Fruit fly (Drosophila melanogaster) whole organism, embryonic: ENCODE results near the gene PGAP1.
A peak's percentile ranks its signal among the peaks of the same experiment; 100 is the strongest.

Experiments used
- BtbVII ChIP-seq: fragments of 200-800 bp; sonication (Bioruptor generic); optimal IDR thresholded peaks from 3 replicates; lab custom pipeline; 2017; ENCODE audit warnings: missing biosample characterization, mild to moderate bottlenecking, missing genetic modification characterization
- CG10147 ChIP-seq: fragments of 200-800 bp; sonication (Bioruptor generic); optimal IDR thresholded peaks from 2 replicates; lab custom pipeline; 2019; ENCODE audit warnings: missing biosample characterization, mild to moderate bottlenecking, missing genetic modification characterization, moderate library complexity
- CG10565 ChIP-seq: fragments of 200-800 bp; sonication (Bioruptor generic); optimal IDR thresholded peaks from 3 replicates; lab custom pipeline; 2016; ENCODE audit warnings: missing biosample characterization, mild to moderate bottlenecking, missing genetic modification characterization
- CG12104 ChIP-seq: fragments of 200-800 bp; sonication (Bioruptor generic); optimal IDR thresholded peaks from 3 replicates; lab custom pipeline; 2016; ENCODE audit warnings: missing biosample characterization, missing genetic modification characterization
- CG12391 ChIP-seq: fragments of 200-800 bp; sonication (Bioruptor generic); optimal IDR thresholded peaks from 3 replicates; lab custom pipeline; 2018; ENCODE audit warnings: missing biosample characterization, mild to moderate bottlenecking, missing genetic modification characterization, moderate library complexity
- CG12659 ChIP-seq: fragments of 200-800 bp; sonication (Bioruptor generic); optimal IDR thresholded peaks from 3 replicates; lab custom pipeline; 2017; ENCODE audit warnings: mild to moderate bottlenecking, missing biosample characterization, missing genetic modification reagents, missing genetic modification characterization
- CG15073 ChIP-seq: fragments of 200-800 bp; sonication (Bioruptor generic); optimal IDR thresholded peaks from 2 replicates; lab custom pipeline; 2016; ENCODE audit warnings: missing biosample characterization, missing genetic modification characterization
- CG15696 ChIP-seq: fragments of 200-800 bp; sonication (Bioruptor generic); optimal IDR thresholded peaks from 2 replicates; lab custom pipeline; 2019; ENCODE audit warnings: missing biosample characterization, mild to moderate bottlenecking, missing genetic modification characterization, moderate library complexity
- CG1832 ChIP-seq: fragments of 200-800 bp; sonication (Bioruptor generic); optimal IDR thresholded peaks from 2 replicates; lab custom pipeline; 2017; ENCODE audit warnings: missing biosample characterization, mild to moderate bottlenecking, missing genetic modification characterization, inconsistent platforms
- CG18599 ChIP-seq: fragments of 200-800 bp; sonication (Bioruptor generic); optimal IDR thresholded peaks from 3 replicates; lab custom pipeline; 2017; ENCODE audit warnings: missing biosample characterization, missing genetic modification characterization, mild to moderate bottlenecking, moderate library complexity, missing genetic modification reagents
- CG2120 ChIP-seq: fragments of 200-800 bp; sonication (Bioruptor generic); optimal IDR thresholded peaks from 3 replicates; lab custom pipeline; 2016; ENCODE audit warnings: missing biosample characterization, missing genetic modification characterization
- CG3065 ChIP-seq: fragments of 200-800 bp; sonication (Bioruptor generic); optimal IDR thresholded peaks from 2 replicates; lab custom pipeline; 2016; ENCODE audit warnings: missing biosample characterization, missing genetic modification characterization
- CG34376 ChIP-seq: fragments of 200-800 bp; sonication (Bioruptor generic); optimal IDR thresholded peaks from 2 replicates; lab custom pipeline; 2018; ENCODE audit warnings: missing biosample characterization, mild to moderate bottlenecking, missing genetic modification characterization
- CG3726 ChIP-seq: fragments of 200-800 bp; sonication (Bioruptor generic); IDR thresholded peaks from 3 replicates; pipeline ENCODE4, ENCODE4 v1.3.6; 2022; ENCODE audit warnings: missing biosample characterization, missing genetic modification characterization
- CG3838 ChIP-seq: fragments of 200-800 bp; sonication (Bioruptor generic); optimal IDR thresholded peaks from 3 replicates; lab custom pipeline; 2016; ENCODE audit warnings: missing biosample characterization, missing genetic modification characterization
- CG3995 ChIP-seq: fragments of 200-800 bp; sonication (Bioruptor generic); optimal IDR thresholded peaks from 3 replicates; lab custom pipeline; 2016; ENCODE audit warnings: missing biosample characterization, missing genetic modification characterization
- CG4820 ChIP-seq: fragments of 200-800 bp; sonication (Bioruptor generic); optimal IDR thresholded peaks from 3 replicates; lab custom pipeline; 2016; ENCODE audit warnings: missing biosample characterization, missing genetic modification characterization
- CG8924 ChIP-seq: fragments of 200-800 bp; optimal IDR thresholded peaks from 3 replicates; lab custom pipeline; 2019; ENCODE audit warnings: missing biosample characterization, mild to moderate bottlenecking, missing genetic modification characterization, moderate library complexity
- CHES-1-like ChIP-seq: fragments of 200-800 bp; sonication (Bioruptor generic); optimal IDR thresholded peaks from 2 replicates; lab custom pipeline; 2016; ENCODE audit warnings: missing biosample characterization, missing genetic modification characterization
- D19B ChIP-seq: fragments of 200-800 bp; sonication (Bioruptor generic); optimal IDR thresholded peaks from 2 replicates; lab custom pipeline; 2017; ENCODE audit warnings: missing biosample characterization, mild to moderate bottlenecking, missing genetic modification characterization
- Deaf1 ChIP-seq: fragments of 200-800 bp; optimal IDR thresholded peaks from 3 replicates; lab custom pipeline; 2019; ENCODE audit warnings: missing biosample characterization, mild to moderate bottlenecking, missing genetic modification characterization, moderate library complexity
- Doc3 ChIP-seq: fragments of 200-800 bp; sonication (Bioruptor generic); IDR thresholded peaks from 3 replicates; pipeline ENCODE4 v1.3.6; 2022; ENCODE audit warnings: missing biosample characterization, missing genetic modification characterization; ENCODE audit not compliant: partially characterized antibody
- Dp ChIP-seq: fragments of 200-800 bp; sonication (Bioruptor generic); optimal IDR thresholded peaks from 2 replicates; lab custom pipeline; 2018; ENCODE audit warnings: missing biosample characterization, mild to moderate bottlenecking, missing genetic modification characterization, moderate library complexity
- E2f2 ChIP-seq: fragments of 200-800 bp; sonication (Bioruptor generic); IDR thresholded peaks from 2 replicates; pipeline ENCODE4 v1.3.6; 2022; ENCODE audit warnings: missing biosample characterization, missing genetic modification characterization
- Elba2 ChIP-seq: fragments of 200-800 bp; sonication (Bioruptor generic); optimal IDR thresholded peaks from 3 replicates; lab custom pipeline; 2016; ENCODE audit warnings: missing biosample characterization, missing genetic modification characterization
- Fer3 ChIP-seq: fragments of 200-800 bp; sonication (Bioruptor generic); optimal IDR thresholded peaks from 2 replicates; lab custom pipeline; 2018; ENCODE audit warnings: missing biosample characterization, mild to moderate bottlenecking, missing genetic modification characterization, moderate library complexity
- Hr39 ChIP-seq: fragments of >200 bp; optimal IDR thresholded peaks from 2 replicates; lab custom pipeline; 2017
- Hr51 ChIP-seq, 2 experiments: fragments of 200-800 bp; sonication (Bioruptor generic); optimal IDR thresholded peaks; 2 replicates in 1 of 2; 3 replicates in 1 of 2; lab custom pipeline; 2016 to 2018; ENCODE audit warnings: missing biosample characterization in 2 of 2, missing genetic modification characterization in 2 of 2, mild to moderate bottlenecking in 1 of 2, moderate library complexity in 1 of 2
- Lhr ChIP-seq: fragments of 200-800 bp; sonication (Bioruptor generic); optimal IDR thresholded peaks from 3 replicates; lab custom pipeline; 2017; ENCODE audit warnings: mild to moderate bottlenecking, missing biosample characterization, missing genetic modification reagents, missing genetic modification characterization
- NC2β ChIP-seq: fragments of 200-800 bp; sonication (Bioruptor generic); optimal IDR thresholded peaks from 2 replicates; lab custom pipeline; 2016; ENCODE audit warnings: missing biosample characterization, missing genetic modification characterization
- Poxn ChIP-seq: fragments of 200-800 bp; sonication (Bioruptor generic); IDR thresholded peaks from 2 replicates; pipeline ENCODE4 v1.3.6; 2022; ENCODE audit warnings: missing biosample characterization, missing genetic modification characterization
- Tbp ChIP-seq: fragments of >200 bp; optimal IDR thresholded peaks from 2 replicates; lab custom pipeline; 2018; ENCODE audit warnings: missing biosample characterization, missing genetic modification characterization
- bbx ChIP-seq: fragments of 200-800 bp; sonication (Bioruptor generic); IDR thresholded peaks from 2 replicates; pipeline ENCODE4 v1.3.6; 2022; ENCODE audit warnings: missing biosample characterization, missing genetic modification characterization; ENCODE audit not compliant: partially characterized antibody
- bcd ChIP-seq: fragments of 200-800 bp; sonication (Bioruptor generic); optimal IDR thresholded peaks from 2 replicates; lab custom pipeline; 2017; ENCODE audit warnings: missing biosample characterization, mild to moderate bottlenecking, missing genetic modification characterization
- crol ChIP-seq: fragments of 200-800 bp; sonication (Bioruptor generic); IDR thresholded peaks from 2 replicates; pipeline ENCODE4 v1.3.6; 2022; ENCODE audit warnings: missing biosample characterization, missing genetic modification characterization
- dimm ChIP-seq: fragments of 200-800 bp; sonication (Bioruptor generic); IDR thresholded peaks from 2 replicates; pipeline ENCODE4 v1.3.6; 2022; ENCODE audit warnings: missing biosample characterization, missing genetic modification characterization
- dm ChIP-seq: fragments of 200-800 bp; sonication (Bioruptor generic); optimal IDR thresholded peaks from 3 replicates; lab custom pipeline; 2016; ENCODE audit warnings: missing biosample characterization, missing genetic modification characterization
- emc ChIP-seq: fragments of 200-800 bp; sonication (Bioruptor generic); optimal IDR thresholded peaks from 2 replicates; lab custom pipeline; 2016; ENCODE audit warnings: missing biosample characterization, missing genetic modification characterization
- fd96Cb ChIP-seq: fragments of 200-800 bp; sonication (Bioruptor generic); optimal IDR thresholded peaks from 2 replicates; lab custom pipeline; 2018; ENCODE audit warnings: missing biosample characterization, mild to moderate bottlenecking, missing genetic modification characterization, moderate library complexity
- fu2 ChIP-seq: fragments of 200-800 bp; sonication (Bioruptor generic); optimal IDR thresholded peaks from 2 replicates; lab custom pipeline; 2016; ENCODE audit warnings: missing biosample characterization, missing genetic modification characterization
- gce ChIP-seq: fragments of 200-800 bp; sonication (Bioruptor generic); IDR thresholded peaks from 3 replicates; pipeline ENCODE4 v1.3.6; 2022; ENCODE audit warnings: missing biosample characterization, missing genetic modification characterization
- gsb ChIP-seq: fragments of 200-800 bp; sonication (Bioruptor generic); IDR thresholded peaks from 2 replicates; pipeline ENCODE4 v1.3.6; 2022; ENCODE audit warnings: missing biosample characterization, missing genetic modification characterization
- ken ChIP-seq: fragments of 200-800 bp; sonication (Bioruptor generic); IDR thresholded peaks from 3 replicates; pipeline ENCODE4 v1.3.6; 2022; ENCODE audit warnings: missing biosample characterization, missing genetic modification characterization
- maf-S ChIP-seq: fragments of 200-800 bp; sonication (Bioruptor generic); optimal IDR thresholded peaks from 2 replicates; lab custom pipeline; 2016; ENCODE audit warnings: missing biosample characterization, missing genetic modification characterization
- sens-2 ChIP-seq: fragments of 200-800 bp; sonication (Bioruptor generic); IDR thresholded peaks from 2 replicates; pipeline ENCODE4 v1.3.6; 2022; ENCODE audit warnings: missing biosample characterization, missing genetic modification characterization
- slp2 ChIP-seq: fragments of 200-800 bp; sonication (Bioruptor generic); optimal IDR thresholded peaks from 2 replicates; lab custom pipeline; 2016; ENCODE audit warnings: missing biosample characterization, missing genetic modification characterization
- sr ChIP-seq: fragments of 200-800 bp; sonication (Bioruptor generic); IDR thresholded peaks from 3 replicates; pipeline ENCODE4 v1.3.6; 2022; ENCODE audit warnings: missing biosample characterization, missing genetic modification characterization
- ssp ChIP-seq: fragments of 200-800 bp; sonication (Bioruptor generic); IDR thresholded peaks from 2 replicates; pipeline ENCODE4 v1.3.6; 2022; ENCODE audit warnings: missing biosample characterization, missing genetic modification characterization
- tap ChIP-seq: fragments of 200-800 bp; optimal IDR thresholded peaks from 3 replicates; lab custom pipeline; 2019; ENCODE audit warnings: missing biosample characterization, mild to moderate bottlenecking, missing genetic modification characterization, moderate library complexity
- vnd ChIP-seq: fragments of 200-800 bp; sonication (Bioruptor generic); IDR thresholded peaks from 3 replicates; pipeline ENCODE4 v1.3.6; 2022; ENCODE audit warnings: missing biosample characterization, missing genetic modification characterization; ENCODE audit not compliant: partially characterized antibody
- zfh2 ChIP-seq: fragments of 200-800 bp; sonication (Bioruptor generic); optimal IDR thresholded peaks from 2 replicates; lab custom pipeline; 2016; ENCODE audit warnings: missing biosample characterization, missing genetic modification characterization

PGAP1 gene

dm6 chrX:5689417-5690215 lies at the start of gene PGAP1, which contains the start of gene cv (continued):
- TF ChIP-seq bcd (GFP tag; lab: Kevin White, UChicago), result no peak
- peak; percentile 95 for TF ChIP-seq CG3995
- peak; percentile 63 for TF ChIP-seq CG2120 (GFP tag; lab: Kevin White, UChicago)
- TF ChIP-seq CG12391 (tag; lab: Kevin White, UChicago), result peak; percentile 48
- TF ChIP-seq CG1832 (GFP tag; lab: Kevin White, UChicago), result no peak
- TF ChIP-seq CG8924 (tag; lab: Kevin White, UChicago), result no peak
- TF ChIP-seq Lhr (GFP tag; lab: Kevin White, UChicago), result peak; percentile 12
- TF ChIP-seq tap, result no peak
- no peak for TF ChIP-seq emc (GFP tag; lab: Kevin White, UChicago)
- TF ChIP-seq maf-S (GFP tag; lab: Kevin White, UChicago), result no peak
- TF ChIP-seq fu2, result no peak
- TF ChIP-seq E2f2 (GFP tag; lab: Robert Waterston, UW), result 0 out of 2 replicates have a peak, but pooled peaks have one; percentile 9
- TF ChIP-seq ssp (GFP tag; lab: Robert Waterston, UW), result no peak
- TF ChIP-seq vnd (GFP tag; lab: Robert Waterston, UW), result peak; percentile 67
- no peak for TF ChIP-seq ken (GFP tag; lab: Robert Waterston, UW)
- TF ChIP-seq CG3838 (GFP tag; lab: Kevin White, UChicago), result no peak
- no peak for TF ChIP-seq fd96Cb (tag; lab: Kevin White, UChicago)
- no peak for TF ChIP-seq gce
- TF ChIP-seq CG10147 (GFP tag; lab: Kevin White, UChicago), result no peak
- TF ChIP-seq CG15696 (tag; lab: Kevin White, UChicago), result no peak
- TF ChIP-seq sens-2 (GFP tag; lab: Robert Waterston, UW), result no peak
- TF ChIP-seq dm, result no peak
- no peak for TF ChIP-seq crol (GFP tag; lab: Robert Waterston, UW)
- no peak for TF ChIP-seq D19B (GFP tag; lab: Kevin White, UChicago)
- no peak for TF ChIP-seq dimm (GFP tag; lab: Robert Waterston, UW)
- TF ChIP-seq gsb (GFP tag; lab: Robert Waterston, UW), result no peak
- TF ChIP-seq Hr39 (lab: Kevin White, UChicago), result no peak
- TF ChIP-seq CG12659 (GFP tag; lab: Kevin White, UChicago), result peak; percentile 36
- peak; percentile 78 for TF ChIP-seq bbx (GFP tag; lab: Robert Waterston, UW)
- TF ChIP-seq CG3726 (GFP tag; lab: Robert Waterston, UW), result no peak
- no peak for TF ChIP-seq CHES-1-like (GFP tag; lab: Kevin White, UChicago)
- peak; percentile 73 for TF ChIP-seq Doc3 (GFP tag; lab: Robert Waterston, UW)
- TF ChIP-seq sr, result no peak
- no peak for TF ChIP-seq Elba2 (GFP tag; lab: Kevin White, UChicago)
- TF ChIP-seq Hr51 (GFP tag; optimal IDR thresholded peaks at IDR 0.05; lab: Kevin White, UChicago), result no peak
- TF ChIP-seq Poxn (GFP tag; lab: Robert Waterston, UW), result no peak
- no peak for TF ChIP-seq CG34376 (GFP tag; lab: Kevin White, UChicago)
- no peak for TF ChIP-seq slp2 (GFP tag; lab: Kevin White, UChicago)
- peak; percentile 17 for TF ChIP-seq zfh2 (GFP tag; lab: Kevin White, UChicago)
- no peak for TF ChIP-seq Tbp (GFP tag; lab: Kevin White, UChicago)
- TF ChIP-seq NC2β, result no peak
- no peak for TF ChIP-seq CG12104 (GFP tag; lab: Kevin White, UChicago)
- TF ChIP-seq CG15073 (GFP tag; lab: Kevin White, UChicago), result no peak
- TF ChIP-seq CG18599 (GFP tag; lab: Kevin White, UChicago), result no peak
- peak; percentile 15 for TF ChIP-seq Dp (GFP tag; lab: Kevin White, UChicago)
- TF ChIP-seq CG4820 (GFP tag; lab: Kevin White, UChicago), result no peak
- TF ChIP-seq Fer3 (tag; lab: Kevin White, UChicago), result no peak
- TF ChIP-seq CG3065 (GFP tag; lab: Kevin White, UChicago), result no peak
- peak; percentile 59 for TF ChIP-seq Deaf1 (tag; lab: Kevin White, UChicago)
- TF ChIP-seq CG10565, result no peak
- TF ChIP-seq BtbVII (GFP tag; lab: Kevin White, UChicago), result no peak
